Worm (Caenorhabditis elegans) whole organism, L1 larva: ENCODE measurements around the gene fipr-25.

ENCODE experiments used
- F16B12.6 ChIP-seq: fragments of 150-350 bp; optimal IDR thresholded peaks from 2 replicates; lab custom pipeline; 2014; ENCODE audit warnings: missing biosample characterization, missing genetic modification characterization
- Y116A8C.19 ChIP-seq: sonication (generic microtip); optimal IDR thresholded peaks from 2 replicates; lab custom pipeline; 2016; ENCODE audit warnings: missing compliant biosample characterization, missing genetic modification characterization, borderline replicate concordance
- blmp-1 ChIP-seq: fragments of 150-350 bp; optimal IDR thresholded peaks from 2 replicates; lab custom pipeline; 2014; ENCODE audit warnings: missing biosample characterization, missing genetic modification characterization
- ceh-8 ChIP-seq: fragments of 200-800 bp; sonication (Bioruptor generic); optimal IDR thresholded peaks from 2 replicates; lab custom pipeline; 2018; ENCODE audit warnings: mild to moderate bottlenecking, missing genetic modification characterization, moderate library complexity, missing compliant biosample characterization
- ceh-82 ChIP-seq, 3 experiments: fragments of 150-350 bp in 1 of 3; sonication (generic microtip) in 2 of 3; optimal IDR thresholded peaks; 2 replicates each; lab custom pipeline; 2014 to 2017; ENCODE audit warnings: missing biosample characterization in 3 of 3, missing genetic modification characterization in 3 of 3
- ces-1 ChIP-seq: fragments of 150-350 bp; optimal IDR thresholded peaks from 2 replicates; lab custom pipeline; 2014; ENCODE audit warnings: missing biosample characterization, missing genetic modification reagents, missing genetic modification characterization
- dpl-1 ChIP-seq, 3 experiments: fragments of 150-350 bp in 2 of 3; sonication (generic microtip) in 1 of 3; optimal IDR thresholded peaks; 2 replicates each; lab custom pipeline; 2014 to 2017; ENCODE audit warnings: missing biosample characterization in 3 of 3, missing genetic modification characterization in 3 of 3, missing genetic modification reagents in 3 of 3
- efl-1 ChIP-seq, 4 experiments: fragments of 150-350 bp; optimal IDR thresholded peaks in 3 of 4; peaks in 1 of 4; 1 replicate in 1 of 4; 2 replicates in 3 of 4; lab custom pipeline; 2014; ENCODE audit warnings: missing biosample characterization in 2 of 4, missing genetic modification characterization in 2 of 4, missing genetic modification reagents in 2 of 4
- egl-13 ChIP-seq: sonication (generic microtip); optimal IDR thresholded peaks from 2 replicates; lab custom pipeline; 2016; ENCODE audit warnings: missing genotype, missing genetic modification reagents, missing genetic modification characterization, missing compliant biosample characterization
- egl-27 ChIP-seq, 2 experiments: fragments of 150-350 bp in 1 of 2; sonication (generic microtip); optimal IDR thresholded peaks; 3 replicates each; lab custom pipeline; 2017 to 2018; ENCODE audit warnings: missing biosample characterization in 2 of 2, missing genetic modification characterization in 2 of 2, missing genetic modification reagents in 2 of 2
- elt-2 ChIP-seq: sonication (generic microtip); optimal IDR thresholded peaks from 2 replicates; lab custom pipeline; 2016; ENCODE audit warnings: missing genetic modification characterization, mild to moderate bottlenecking, inconsistent platforms, missing compliant biosample characterization, missing genetic modification reagents
- elt-3 ChIP-seq, 6 experiments: fragments of 150-350 bp in 1 of 6; sonication (generic microtip); optimal IDR thresholded peaks; 2 replicates each; lab custom pipeline; 2017 to 2018; ENCODE audit warnings: missing biosample characterization in 6 of 6, missing genetic modification characterization in 6 of 6, inconsistent platforms in 1 of 6
- ets-5 ChIP-seq: fragments of 200-800 bp; sonication (Bioruptor generic); IDR thresholded peaks from 2 replicates; pipeline ENCODE4 v1.3.6; 2022; ENCODE audit warnings: missing genetic modification characterization, missing compliant biosample characterization
- fkh-10 ChIP-seq: sonication (generic microtip); optimal IDR thresholded peaks from 2 replicates; lab custom pipeline; 2017; ENCODE audit warnings: missing biosample characterization, missing genetic modification reagents, missing genetic modification characterization
- fkh-8 ChIP-seq: sonication (generic microtip); optimal IDR thresholded peaks from 2 replicates; lab custom pipeline; 2016; ENCODE audit warnings: mild to moderate bottlenecking, missing genetic modification characterization, missing compliant biosample characterization
- hlh-17 ChIP-seq: fragments of 200-800 bp; sonication (Bioruptor generic); optimal IDR thresholded peaks from 2 replicates; lab custom pipeline; 2018; ENCODE audit warnings: missing genetic modification characterization, mild to moderate bottlenecking, missing compliant biosample characterization, moderate library complexity, borderline replicate concordance
- hlh-4 ChIP-seq: sonication (generic microtip); optimal IDR thresholded peaks from 2 replicates; lab custom pipeline; 2016; ENCODE audit warnings: mild to moderate bottlenecking, missing genetic modification characterization, missing compliant biosample characterization
- hpl-2 ChIP-seq: fragments of 150-350 bp; optimal IDR thresholded peaks from 2 replicates; lab custom pipeline; 2014; ENCODE audit warnings: missing biosample characterization, missing genetic modification reagents, missing genetic modification characterization
- isw-1 ChIP-seq: fragments of 200-800 bp; sonication (Bioruptor generic); IDR thresholded peaks from 2 replicates; pipeline ENCODE4 v1.3.6; 2022; ENCODE audit warnings: missing genetic modification characterization, missing compliant biosample characterization
- lin-14 ChIP-seq: fragments of 200-800 bp; sonication (Bioruptor generic); optimal IDR thresholded peaks from 2 replicates; lab custom pipeline; 2018; ENCODE audit warnings: mild to moderate bottlenecking, missing genetic modification characterization, moderate library complexity, missing compliant biosample characterization
- lin-39 ChIP-seq: fragments of 150-350 bp; optimal IDR thresholded peaks from 2 replicates; lab custom pipeline; 2014; ENCODE audit warnings: missing biosample characterization, missing genetic modification reagents, missing genetic modification characterization
- lir-3 ChIP-seq: sonication (generic microtip); optimal IDR thresholded peaks from 2 replicates; lab custom pipeline; 2016; ENCODE audit warnings: mild to moderate bottlenecking, missing genetic modification characterization, moderate library complexity, missing compliant biosample characterization; ENCODE audit not compliant: poor library complexity
- lsy-2 ChIP-seq, 2 experiments: fragments of 150-350 bp; optimal IDR thresholded peaks; 2 replicates each; lab custom pipeline; 2014; ENCODE audit warnings: missing biosample characterization in 2 of 2, missing genetic modification characterization in 2 of 2
- mab-9 ChIP-seq: fragments of 200-800 bp; sonication (Bioruptor generic); IDR thresholded peaks from 2 replicates; pipeline ENCODE4 v1.3.6; 2022; ENCODE audit warnings: missing genetic modification reagents, missing genetic modification characterization, missing compliant biosample characterization
- mdl-1 ChIP-seq, 2 experiments: fragments of 150-350 bp; optimal IDR thresholded peaks; 2 replicates each; lab custom pipeline; 2014 to 2017; ENCODE audit warnings: missing biosample characterization in 2 of 2, missing genetic modification characterization in 2 of 2, inconsistent platforms in 1 of 2
- mep-1 ChIP-seq: fragments of 150-350 bp; optimal IDR thresholded peaks from 2 replicates; lab custom pipeline; 2014; ENCODE audit warnings: missing biosample characterization, missing genetic modification characterization
- nhr-47 ChIP-seq: sonication (generic microtip); optimal IDR thresholded peaks from 2 replicates; lab custom pipeline; 2016; ENCODE audit warnings: mild to moderate bottlenecking, missing genetic modification characterization, moderate library complexity, missing compliant biosample characterization
- nhr-71 ChIP-seq: sonication (generic microtip); optimal IDR thresholded peaks from 2 replicates; lab custom pipeline; 2016; ENCODE audit warnings: mild to moderate bottlenecking, missing genetic modification characterization, moderate library complexity, missing compliant biosample characterization
- nhr-76 ChIP-seq: sonication (generic microtip); optimal IDR thresholded peaks from 2 replicates; lab custom pipeline; 2017; ENCODE audit warnings: missing biosample characterization, missing genetic modification characterization
- nhr-85 ChIP-seq: sonication (generic microtip); peaks from one replicate; lab custom pipeline; 2016; ENCODE audit warnings: missing genetic modification characterization, inconsistent platforms, missing compliant biosample characterization
- nhr-90 ChIP-seq: sonication (generic microtip); optimal IDR thresholded peaks from 2 replicates; lab custom pipeline; 2016; ENCODE audit warnings: mild to moderate bottlenecking, missing genetic modification characterization, missing compliant biosample characterization; ENCODE audit not compliant: poor library complexity
- pag-3 ChIP-seq: sonication (generic microtip); optimal IDR thresholded peaks from 2 replicates; lab custom pipeline; 2017; ENCODE audit warnings: missing genetic modification characterization, mild to moderate bottlenecking, missing compliant biosample characterization, antibody characterized with exemption, borderline replicate concordance; ENCODE audit not compliant: insufficient read depth
- pax-3 ChIP-seq: fragments of 200-800 bp; sonication (Bioruptor generic); optimal IDR thresholded peaks from 2 replicates; lab custom pipeline; 2018; ENCODE audit warnings: mild to moderate bottlenecking, missing genetic modification characterization, moderate library complexity, missing compliant biosample characterization
- rnt-1 ChIP-seq: sonication (generic microtip); optimal IDR thresholded peaks from 2 replicates; lab custom pipeline; 2016; ENCODE audit warnings: mild to moderate bottlenecking, missing genetic modification characterization, moderate library complexity, missing compliant biosample characterization
- skn-1 ChIP-seq: fragments of 150-350 bp; optimal IDR thresholded peaks from 2 replicates; lab custom pipeline; 2014; ENCODE audit warnings: missing biosample characterization, missing genetic modification characterization
- snpc-4 ChIP-seq: fragments of 150-350 bp; optimal IDR thresholded peaks from 2 replicates; lab custom pipeline; 2014; ENCODE audit warnings: missing biosample characterization, missing genetic modification characterization
- snu-23 ChIP-seq: sonication (generic microtip); optimal IDR thresholded peaks from 2 replicates; lab custom pipeline; 2016; ENCODE audit warnings: missing genetic modification characterization, missing compliant biosample characterization
- swsn-7 ChIP-seq: sonication (generic microtip); optimal IDR thresholded peaks from 2 replicates; lab custom pipeline; 2016; ENCODE audit warnings: missing genetic modification characterization, missing compliant biosample characterization
- tbx-2 ChIP-seq: sonication (generic microtip); optimal IDR thresholded peaks from 2 replicates; lab custom pipeline; 2016; ENCODE audit warnings: missing genetic modification characterization, missing compliant biosample characterization
- unc-130 ChIP-seq: fragments of 150-350 bp; optimal IDR thresholded peaks from 2 replicates; lab custom pipeline; 2017; ENCODE audit warnings: missing biosample characterization, missing genetic modification characterization, inconsistent platforms
- unc-62 ChIP-seq: fragments of 150-350 bp; optimal IDR thresholded peaks from 2 replicates; lab custom pipeline; 2014; ENCODE audit warnings: missing biosample characterization, missing genetic modification reagents, missing genetic modification characterization
- unc-86 ChIP-seq: sonication (generic microtip); optimal IDR thresholded peaks from 2 replicates; lab custom pipeline; 2016; ENCODE audit warnings: missing genetic modification characterization, missing compliant biosample characterization
- unc-98 ChIP-seq: fragments of 200-800 bp; sonication (Bioruptor generic); IDR thresholded peaks from 2 replicates; pipeline ENCODE4 v1.3.6; 2022; ENCODE audit warnings: missing genetic modification characterization, missing compliant biosample characterization
- vab-15 ChIP-seq: sonication (generic microtip); optimal IDR thresholded peaks from 2 replicates; lab custom pipeline; 2017; ENCODE audit warnings: missing genotype, mild to moderate bottlenecking, missing genetic modification characterization, missing compliant biosample characterization
- xbp-1 ChIP-seq: sonication (generic microtip); optimal IDR thresholded peaks from 2 replicates; lab custom pipeline; 2016; ENCODE audit warnings: missing genetic modification characterization, missing compliant biosample characterization
- zip-4 ChIP-seq: fragments of 200-800 bp; sonication (Bioruptor generic); optimal IDR thresholded peaks from 2 replicates; lab custom pipeline; 2018; ENCODE audit warnings: mild to moderate bottlenecking, missing genetic modification characterization, moderate library complexity, missing compliant biosample characterization
- ztf-4 ChIP-seq: fragments of 150-350 bp; optimal IDR thresholded peaks from 2 replicates; lab custom pipeline; 2014; ENCODE audit warnings: missing biosample characterization, missing genetic modification characterization

Gene fipr-25

DNA sequence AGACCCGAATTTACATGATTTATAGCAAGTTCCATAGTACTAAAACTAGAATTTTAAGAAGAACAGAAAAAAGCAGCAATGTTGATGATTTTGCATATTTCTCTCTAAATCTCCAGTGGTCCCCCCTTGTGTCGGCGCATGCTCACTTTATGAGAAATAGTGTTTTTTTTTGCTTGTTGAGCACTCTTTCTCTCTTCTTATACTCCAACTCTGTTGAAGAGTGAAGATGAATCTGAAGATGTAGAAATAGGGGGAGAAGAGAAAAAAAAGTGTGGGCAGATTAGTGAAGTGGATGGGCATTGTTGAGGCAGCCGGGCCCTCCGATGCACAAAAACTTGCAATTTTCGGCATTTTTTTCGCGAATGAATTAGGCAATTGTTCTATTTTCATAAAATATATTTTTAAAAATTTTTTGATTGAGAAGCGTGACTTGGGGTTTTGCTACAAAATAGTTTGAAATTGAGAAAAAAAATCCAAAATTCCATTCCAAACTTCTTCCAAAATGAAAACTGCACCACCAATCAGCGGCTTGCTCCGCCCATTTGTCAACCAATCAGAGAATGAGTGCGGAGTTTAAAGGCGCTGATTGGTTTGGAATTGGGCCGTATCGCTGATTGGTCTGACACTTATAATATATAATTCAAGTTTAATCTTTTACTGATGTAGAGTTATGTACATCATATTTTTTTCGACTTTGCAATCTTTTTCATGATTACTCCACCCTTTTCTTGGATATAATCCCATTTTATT lies 16.6 kb upstream of the fipr-25 start:
- TF ChIP-seq xbp-1 (tag; lab: Kevin White, UChicago) (no peak), lin-14 (peak; percentile 87), egl-13 (tag; lab: Kevin White, UChicago) (no peak), unc-62 (GFP tag; lab: Kevin White, UChicago) (no peak), pag-3 (tag; lab: Kevin White, UChicago) (no peak), mab-9 (GFP tag; lab: Robert Waterston, UW) (no peak), ceh-82 (tag; optimal IDR thresholded peaks at IDR 0.05; lab: Kevin White, UChicago) (peak in 1 of 3 experiments; percentile 5), lin-39 (tag; lab: Kevin White, UChicago) (no peak)

DNA sequence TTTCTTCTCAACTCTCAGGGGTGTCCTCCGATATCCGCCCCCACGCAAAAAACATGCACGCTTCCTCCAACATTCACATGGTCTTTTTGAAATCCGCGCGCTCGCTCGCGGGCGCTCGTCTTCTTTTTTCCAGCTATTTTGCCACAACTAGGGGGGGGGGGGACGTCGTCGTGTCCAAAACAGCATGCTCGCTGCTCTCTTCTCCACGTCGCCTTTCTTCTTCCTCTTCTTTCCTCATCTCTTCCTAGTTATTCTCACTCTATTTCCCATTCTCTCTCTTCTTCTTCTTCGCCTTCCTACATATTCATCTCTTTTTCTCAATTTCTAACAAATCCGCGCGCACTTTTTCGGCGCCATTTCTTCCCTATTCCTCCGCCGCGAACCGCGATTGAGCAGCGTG lies 13.7 kb upstream of the fipr-25 start:
- TF ChIP-seq fkh-10 (peak; percentile 57), hlh-4 (tag; lab: Kevin White, UChicago) (no peak), elt-2 (no peak), unc-86 (tag; lab: Kevin White, UChicago) (peak; percentile 56), vab-15 (tag; lab: Kevin White, UChicago) (no peak), dpl-1 (GFP tag; optimal IDR thresholded peaks at IDR 0.05; lab: Kevin White, UChicago) (no peak), unc-130 (tag; lab: Kevin White, UChicago) (no peak), fkh-8 (tag; lab: Kevin White, UChicago) (peak; percentile 91), efl-1 (optimal IDR thresholded peaks at IDR 0.05; lab: Kevin White, UChicago) (peak in 1 of 2 experiments; percentile 20), efl-1 (GFP tag; optimal IDR thresholded peaks at IDR 0.05 in 1 of 2; lab: Kevin White, UChicago) (no peak), skn-1 (tag; lab: Kevin White, UChicago) (no peak), ets-5 (GFP tag; lab: Robert Waterston, UW) (no peak), Y116A8C.19 (tag; lab: Kevin White, UChicago) (no peak), pax-3 (tag; lab: Kevin White, UChicago) (peak; percentile 46), zip-4 (GFP tag; lab: Kevin White, UChicago) (no peak), isw-1 (GFP tag; lab: Robert Waterston, UW) (peak; percentile 8; the same call in 1 of the 2 replicates), snu-23 (GFP tag; lab: Kevin White, UChicago) (peak; percentile 27), mep-1 (tag; lab: Kevin White, UChicago) (no peak), snpc-4 (no peak), elt-3 (tag; optimal IDR thresholded peaks at IDR 0.05; lab: Kevin White, UChicago) (no peak), mdl-1 (tag; optimal IDR thresholded peaks at IDR 0.05; lab: Kevin White, UChicago) (peak in 1 of 2 experiments; percentile 1), swsn-7 (peak; percentile 57), nhr-47 (peak; percentile 52), ceh-82 (tag; optimal IDR thresholded peaks at IDR 0.05; lab: Kevin White, UChicago) (peak in 1 of 3 experiments; percentile 47), hpl-2 (no peak), nhr-71 (tag; lab: Kevin White, UChicago) (peak; percentile 58), F16B12.6 (tag; lab: Kevin White, UChicago) (no peak), nhr-90 (tag; lab: Kevin White, UChicago) (no peak), blmp-1 (tag; lab: Kevin White, UChicago) (no peak), hlh-17 (no peak), unc-98 (GFP tag; lab: Robert Waterston, UW) (no peak), lir-3 (tag; lab: Kevin White, UChicago) (no peak), lin-14 (peak; percentile 98), ceh-8 (GFP tag; lab: Kevin White, UChicago) (peak; percentile 35), rnt-1 (no peak), ces-1 (no peak), xbp-1 (tag; lab: Kevin White, UChicago) (peak; percentile 36), tbx-2 (tag; lab: Kevin White, UChicago) (peak; percentile 27), ztf-4 (tag; lab: Kevin White, UChicago) (no peak), nhr-76 (tag; lab: Kevin White, UChicago) (no peak), egl-13 (tag; lab: Kevin White, UChicago) (peak; percentile 75), nhr-85 (tag; lab: Kevin White, UChicago) (no peak), egl-27 (tag; optimal IDR thresholded peaks at IDR 0.05; lab: Kevin White, UChicago) (no peak), lsy-2 (tag; optimal IDR thresholded peaks at IDR 0.05; lab: Kevin White, UChicago) (peak in 1 of 2 experiments; percentile 9)
